Worm (Caenorhabditis elegans): ENCODE measurements around the gene F13B6.1.

The F13B6.1 gene

ce11 chrIV:7456225-7456624 lies at the start of gene F13B6.1:
Gene F13B6.1 (plus strand): TSS chrIV:7456525.
- no peak for TF ChIP-seq ceh-13 (GFP tag; optimal IDR thresholded peaks at IDR 0.05)
- no peak for TF ChIP-seq ets-7 (tag; optimal IDR thresholded peaks at IDR 0.05)
- no peak for TF ChIP-seq tbx-11 (GFP tag; IDR thresholded peaks at IDR 0.05)
- no peak for TF ChIP-seq hmg-4 (GFP tag; optimal IDR thresholded peaks at IDR 0.05)
- TF ChIP-seq hnd-1 (tag; optimal IDR thresholded peaks at IDR 0.05) = no peak
- TF ChIP-seq tbx-37 (GFP tag; conservative IDR thresholded peaks at IDR 0.05) = no peak

DNA sequence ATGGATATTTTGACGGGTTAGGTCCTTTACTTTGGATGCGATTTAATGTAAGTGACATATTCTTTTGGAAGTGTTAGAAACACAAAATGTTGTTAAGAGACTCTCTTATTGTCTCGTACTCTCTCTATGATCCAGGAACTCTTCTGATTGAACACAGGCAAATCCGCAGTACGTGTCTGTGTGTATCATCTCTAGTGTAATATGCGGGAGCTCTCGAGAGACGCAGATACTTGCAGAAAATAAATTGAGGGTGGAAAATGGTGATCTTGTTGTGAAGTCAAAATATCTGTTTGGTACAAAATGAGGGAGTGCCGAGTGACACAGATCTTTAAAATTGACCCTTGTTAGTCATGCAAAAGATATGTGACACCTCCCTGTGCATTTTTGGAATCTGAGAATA lies 49.6 kb upstream of the F13B6.1 start:
- TF ChIP-seq hmbx-1 (tag; optimal IDR thresholded peaks at IDR 0.05) (no peak), tra-4 (tag; optimal IDR thresholded peaks at IDR 0.05) (no peak), B0310.2 (tag; optimal IDR thresholded peaks at IDR 0.05) (no peak), flt-1 (GFP tag; IDR thresholded peaks at IDR 0.05) (no peak), tbx-37 (GFP tag; conservative IDR thresholded peaks at IDR 0.05) (no peak), ceh-36 (tag; optimal IDR thresholded peaks at IDR 0.05) (no peak), scrt-1 (GFP tag; IDR thresholded peaks at IDR 0.05) (no peak)

DNA sequence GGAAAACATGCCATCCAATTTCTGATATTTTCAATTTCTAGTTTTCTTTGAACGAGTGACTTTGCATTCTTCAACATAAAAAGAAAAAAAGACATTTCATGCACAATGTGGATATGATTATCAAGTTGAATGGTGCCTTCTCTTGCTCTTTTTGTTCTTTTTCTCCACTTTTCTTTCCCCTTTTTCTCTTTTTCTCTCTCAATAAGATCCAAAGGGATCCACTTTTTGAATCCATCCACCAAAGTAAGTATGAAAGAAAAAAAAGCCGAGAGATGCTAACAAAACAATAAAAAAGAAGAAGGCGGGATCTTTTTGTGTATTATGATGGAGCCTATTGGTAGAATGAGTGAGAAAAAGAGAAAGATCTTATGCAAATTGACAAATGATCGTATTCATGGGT lies 49.0 kb upstream of the F13B6.1 start:
- TF ChIP-seq ets-7 (tag; optimal IDR thresholded peaks at IDR 0.05) (no peak), scrt-1 (GFP tag; IDR thresholded peaks at IDR 0.05) (no peak), ceh-36 (tag; optimal IDR thresholded peaks at IDR 0.05) (no peak)

ce11 chrIV:7413573-7413972 lies 42.8 kb upstream of the F13B6.1 start:
- no peak for TF ChIP-seq ama-1 (optimal IDR thresholded peaks at IDR 0.05)
- no peak for TF ChIP-seq scrt-1 (GFP tag; IDR thresholded peaks at IDR 0.05)
- TF ChIP-seq F13C5.2 (tag; optimal IDR thresholded peaks at IDR 0.05) = no peak
- no peak for TF ChIP-seq hnd-1 (tag; optimal IDR thresholded peaks at IDR 0.05)
- TF ChIP-seq tbx-11 (GFP tag; IDR thresholded peaks at IDR 0.05) = no peak
- TF ChIP-seq tra-4 (tag; optimal IDR thresholded peaks at IDR 0.05) = no peak
- no peak for TF ChIP-seq B0310.2 (tag; optimal IDR thresholded peaks at IDR 0.05)
- no peak for TF ChIP-seq ceh-36 (tag; optimal IDR thresholded peaks at IDR 0.05)
- no peak for TF ChIP-seq ceh-13 (GFP tag; optimal IDR thresholded peaks at IDR 0.05)
- no peak for TF ChIP-seq tbx-37 (GFP tag; conservative IDR thresholded peaks at IDR 0.05)

ce11 chrIV:7414163-7414562 lies 42.2 kb upstream of the F13B6.1 start:
- no peak for TF ChIP-seq sea-1 (GFP tag; conservative IDR thresholded peaks at IDR 0.05)
- TF ChIP-seq hnd-1 (tag; optimal IDR thresholded peaks at IDR 0.05) = no peak
- TF ChIP-seq B0310.2 (tag; optimal IDR thresholded peaks at IDR 0.05) = no peak
- no peak for TF ChIP-seq tra-4 (tag; optimal IDR thresholded peaks at IDR 0.05)
- no peak for TF ChIP-seq scrt-1 (GFP tag; IDR thresholded peaks at IDR 0.05)
- TF ChIP-seq tbx-11 (GFP tag; IDR thresholded peaks at IDR 0.05) = no peak
- TF ChIP-seq hmbx-1 (tag; optimal IDR thresholded peaks at IDR 0.05) = no peak
- TF ChIP-seq hmg-4 (GFP tag; optimal IDR thresholded peaks at IDR 0.05) = no peak
- TF ChIP-seq ets-7 (tag; optimal IDR thresholded peaks at IDR 0.05) = no peak
- TF ChIP-seq ceh-13 (GFP tag; optimal IDR thresholded peaks at IDR 0.05) = no peak
- no peak for TF ChIP-seq ama-1 (optimal IDR thresholded peaks at IDR 0.05)
- TF ChIP-seq pes-1 (GFP tag; IDR thresholded peaks at IDR 0.05) = no peak
- no peak for TF ChIP-seq tbx-37 (GFP tag; conservative IDR thresholded peaks at IDR 0.05)

- TF ChIP-seq hnd-1 (tag; optimal IDR thresholded peaks at IDR 0.05) (no peak), tbx-37 (GFP tag; conservative IDR thresholded peaks at IDR 0.05) (no peak), B0310.2 (tag; optimal IDR thresholded peaks at IDR 0.05) (no peak), ceh-13 (GFP tag; optimal IDR thresholded peaks at IDR 0.05) (no peak), tbx-11 (GFP tag; IDR thresholded peaks at IDR 0.05) (no peak), hmbx-1 (tag; optimal IDR thresholded peaks at IDR 0.05) (no peak), sea-1 (GFP tag; conservative IDR thresholded peaks at IDR 0.05) (no peak), tra-4 (tag; optimal IDR thresholded peaks at IDR 0.05) (no peak), scrt-1 (GFP tag; IDR thresholded peaks at IDR 0.05) (no peak), ceh-36 (tag; optimal IDR thresholded peaks at IDR 0.05) (no peak), hmg-4 (GFP tag; optimal IDR thresholded peaks at IDR 0.05) (no peak), ama-1 (optimal IDR thresholded peaks at IDR 0.05) (no peak), flt-1 (GFP tag; IDR thresholded peaks at IDR 0.05) (no peak), F13C5.2 (tag; optimal IDR thresholded peaks at IDR 0.05) (no peak), pes-1 (GFP tag; IDR thresholded peaks at IDR 0.05) (no peak), ets-7 (tag; optimal IDR thresholded peaks at IDR 0.05) (no peak), aly-1 (tag; optimal IDR thresholded peaks at IDR 0.05) (no peak)
Measured at ce11 chrIV:7418818-7419217, 37.5 kb upstream of the F13B6.1 start, which contains the start of gene B0496.6. Gene B0496.6 (plus strand): TSS chrIV:7419118.

DNA sequence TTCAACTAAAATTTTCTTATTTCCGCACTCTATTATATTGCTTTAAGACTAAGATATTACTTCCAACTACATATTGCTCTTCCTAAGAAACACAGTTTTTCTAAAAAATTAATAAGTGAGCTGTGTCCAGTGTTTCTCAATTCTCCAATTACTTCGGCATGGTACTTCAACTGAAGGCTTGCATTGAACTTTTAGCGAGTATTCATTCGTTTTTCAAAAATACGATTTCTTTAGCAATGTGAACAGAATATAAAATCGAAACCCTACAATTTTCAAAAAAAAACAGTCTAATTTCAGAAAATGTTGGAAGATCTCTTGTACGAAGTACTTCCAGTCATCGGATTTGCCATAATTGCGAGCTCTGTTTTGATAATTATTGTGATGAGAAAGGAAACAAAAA lies 35.4 kb upstream of the F13B6.1 start, which contains the start of gene srtx-1:
srtx-1 (plus strand) TSS at position 301 of the 400 bp plus-strand sequence.
- TF ChIP-seq ets-7 (tag; optimal IDR thresholded peaks at IDR 0.05) = no peak
- TF ChIP-seq aly-1 (tag; optimal IDR thresholded peaks at IDR 0.05) = no peak
- TF ChIP-seq scrt-1 (GFP tag; IDR thresholded peaks at IDR 0.05) = no peak
- no peak for TF ChIP-seq hmg-4 (GFP tag; optimal IDR thresholded peaks at IDR 0.05)
- TF ChIP-seq tbx-11 (GFP tag; IDR thresholded peaks at IDR 0.05) = no peak
- no peak for TF ChIP-seq flt-1 (GFP tag; IDR thresholded peaks at IDR 0.05)
- no peak for TF ChIP-seq tra-4 (tag; optimal IDR thresholded peaks at IDR 0.05)
- no peak for TF ChIP-seq ama-1 (optimal IDR thresholded peaks at IDR 0.05)
- TF ChIP-seq tbx-37 (GFP tag; conservative IDR thresholded peaks at IDR 0.05) = no peak
- TF ChIP-seq B0310.2 (tag; optimal IDR thresholded peaks at IDR 0.05) = no peak
- no peak for TF ChIP-seq ceh-36 (tag; optimal IDR thresholded peaks at IDR 0.05)

- TF ChIP-seq flt-1 (GFP tag; IDR thresholded peaks at IDR 0.05) (no peak), F13C5.2 (tag; optimal IDR thresholded peaks at IDR 0.05) (no peak), aly-1 (tag; optimal IDR thresholded peaks at IDR 0.05) (no peak), scrt-1 (GFP tag; IDR thresholded peaks at IDR 0.05) (no peak), hmg-4 (GFP tag; optimal IDR thresholded peaks at IDR 0.05) (no peak), tbx-11 (GFP tag; IDR thresholded peaks at IDR 0.05) (no peak), tbx-37 (GFP tag; conservative IDR thresholded peaks at IDR 0.05) (no peak), hnd-1 (tag; optimal IDR thresholded peaks at IDR 0.05) (no peak), pes-1 (GFP tag; IDR thresholded peaks at IDR 0.05) (no peak), ceh-13 (GFP tag; optimal IDR thresholded peaks at IDR 0.05) (no peak), ceh-36 (tag; optimal IDR thresholded peaks at IDR 0.05) (no peak), ama-1 (optimal IDR thresholded peaks at IDR 0.05) (no peak), tra-4 (tag; optimal IDR thresholded peaks at IDR 0.05) (no peak), ets-7 (tag; optimal IDR thresholded peaks at IDR 0.05) (no peak), sea-1 (GFP tag; conservative IDR thresholded peaks at IDR 0.05) (no peak)
Measured at ce11 chrIV:7424198-7424597, 32.1 kb upstream of the F13B6.1 start, which contains the start of gene unc-82. Gene unc-82 (plus strand): TSS chrIV:7424498.

Measured in whole organism, early embryonic.